Fruit fly (Drosophila melanogaster) whole organism: ENCODE data around the gene Ilp6.

Experiments used
- CG8478 ChIP-seq: fragments of >200 bp; optimal IDR thresholded peaks from 2 replicates; lab custom pipeline; 2018; ENCODE audit warnings: inconsistent platforms
- Dll ChIP-seq: fragments of >200 bp; optimal IDR thresholded peaks from 2 replicates; lab custom pipeline; 2017
- pan ChIP-seq: fragments of >200 bp; optimal IDR thresholded peaks from 2 replicates; lab custom pipeline; 2017
- psq ChIP-seq: fragments of >200 bp; optimal IDR thresholded peaks from 2 replicates; lab custom pipeline; 2017
- usp ChIP-seq: fragments of >200 bp; optimal IDR thresholded peaks from 2 replicates; lab custom pipeline; 2017; ENCODE audit warnings: missing biosample characterization, missing genetic modification characterization, mixed read lengths

- TF ChIP-seq psq (no peak), Dll (lab: Kevin White, UChicago) (peak; percentile 32), usp (no peak), pan (lab: Kevin White, UChicago) (no peak), CG8478 (lab: Kevin White, UChicago) (no peak)
Observed at dm6 chrX:2366171-2366570, 31.7 kb upstream of the Ilp6 start, which contains the start of gene CG2841.
